Worm (Caenorhabditis elegans) whole organism, L3 larva: ENCODE results near the gene K01A12.3.

ENCODE experiments used
- R02D3.7 ChIP-seq: fragments of 150-350 bp; optimal IDR thresholded peaks from 2 replicates; lab custom pipeline; 2014; ENCODE audit warnings: missing biosample characterization, missing genetic modification characterization
- ZK546.5 ChIP-seq: sonication (generic microtip); optimal IDR thresholded peaks from 2 replicates; lab custom pipeline; 2017; ENCODE audit warnings: missing biosample characterization, missing genetic modification characterization
- aly-2 ChIP-seq: fragments of 150-350 bp; optimal IDR thresholded peaks from 2 replicates; lab custom pipeline; 2014; ENCODE audit warnings: missing biosample characterization, missing genetic modification characterization
- ama-1 ChIP-seq: fragments of 150-350 bp; optimal IDR thresholded peaks from 2 replicates; lab custom pipeline; 2018
- ceh-82 ChIP-seq: fragments of 150-350 bp; optimal IDR thresholded peaks from 2 replicates; lab custom pipeline; 2014; ENCODE audit warnings: missing biosample characterization, missing genetic modification characterization
- daf-12 ChIP-seq: fragments of 150-350 bp; optimal IDR thresholded peaks from 2 replicates; lab custom pipeline; 2014; ENCODE audit warnings: missing biosample characterization, missing genetic modification reagents, missing genetic modification characterization
- egl-27 ChIP-seq: sonication (generic microtip); optimal IDR thresholded peaks from 4 replicates; lab custom pipeline; 2017; ENCODE audit warnings: missing biosample characterization, missing genetic modification reagents, missing genetic modification characterization
- elt-1 ChIP-seq: fragments of 150-350 bp; optimal IDR thresholded peaks from 2 replicates; lab custom pipeline; 2014; ENCODE audit warnings: missing biosample characterization, missing genetic modification characterization
- elt-2 ChIP-seq: sonication (generic microtip); optimal IDR thresholded peaks from 2 replicates; lab custom pipeline; 2016; ENCODE audit warnings: missing genetic modification reagents, mild to moderate bottlenecking, missing genetic modification characterization, missing compliant biosample characterization
- elt-3 ChIP-seq, 3 experiments: fragments of 150-350 bp in 1 of 3; sonication (generic microtip) in 2 of 3; optimal IDR thresholded peaks; 2 replicates in 2 of 3; 4 replicates in 1 of 3; lab custom pipeline; 2014 to 2017; ENCODE audit warnings: missing biosample characterization in 3 of 3, missing genetic modification characterization in 3 of 3
- fkh-2 ChIP-seq: fragments of 150-350 bp; optimal IDR thresholded peaks from 2 replicates; lab custom pipeline; 2014; ENCODE audit warnings: missing biosample characterization, missing genetic modification reagents, missing genetic modification characterization
- fos-1 ChIP-seq: fragments of 150-350 bp; optimal IDR thresholded peaks from 2 replicates; lab custom pipeline; 2014; ENCODE audit warnings: missing biosample characterization, missing genetic modification characterization
- hmg-11 ChIP-seq: sonication (generic microtip); optimal IDR thresholded peaks from 2 replicates; lab custom pipeline; 2016; ENCODE audit warnings: missing genetic modification characterization, missing compliant biosample characterization
- jun-1 ChIP-seq: fragments of 150-350 bp; optimal IDR thresholded peaks from 2 replicates; lab custom pipeline; 2014; ENCODE audit warnings: missing biosample characterization, missing genetic modification reagents, missing genetic modification characterization
- lin-15B ChIP-seq: fragments of 150-350 bp; optimal IDR thresholded peaks from 2 replicates; lab custom pipeline; 2014; ENCODE audit warnings: missing biosample characterization, missing genetic modification characterization
- lin-39 ChIP-seq: fragments of 150-350 bp; optimal IDR thresholded peaks from 2 replicates; lab custom pipeline; 2018; ENCODE audit warnings: missing biosample characterization, missing genetic modification reagents, missing genetic modification characterization
- lsy-12 ChIP-seq: sonication (generic microtip); optimal IDR thresholded peaks from 2 replicates; lab custom pipeline; 2016; ENCODE audit warnings: mild to moderate bottlenecking, missing genetic modification characterization, missing compliant biosample characterization
- mml-1 ChIP-seq: fragments of 150-350 bp; sonication (generic microtip); optimal IDR thresholded peaks from 3 replicates; lab custom pipeline; 2014; ENCODE audit warnings: missing biosample characterization, missing genetic modification characterization
- nfya-1 ChIP-seq: sonication (generic microtip); optimal IDR thresholded peaks from 2 replicates; lab custom pipeline; 2017; ENCODE audit warnings: missing genetic modification characterization, mild to moderate bottlenecking, missing compliant biosample characterization, antibody characterized with exemption, moderate library complexity; ENCODE audit not compliant: insufficient read depth
- nhr-23 ChIP-seq: fragments of 150-350 bp; optimal IDR thresholded peaks from 2 replicates; lab custom pipeline; 2014; ENCODE audit warnings: missing biosample characterization, missing genetic modification reagents, missing genetic modification characterization
- nhr-237 ChIP-seq: fragments of 150-350 bp; optimal IDR thresholded peaks from 2 replicates; lab custom pipeline; 2014; ENCODE audit warnings: missing biosample characterization, missing genetic modification characterization
- nhr-28 ChIP-seq: fragments of 150-350 bp; optimal IDR thresholded peaks from 2 replicates; lab custom pipeline; 2014; ENCODE audit warnings: missing biosample characterization, missing genetic modification characterization
- nhr-43 ChIP-seq: sonication (generic microtip); optimal IDR thresholded peaks from 2 replicates; lab custom pipeline; 2016; ENCODE audit warnings: mild to moderate bottlenecking, missing genetic modification characterization, missing compliant biosample characterization; ENCODE audit not compliant: poor library complexity, severe bottlenecking
- nhr-76 ChIP-seq: fragments of 150-350 bp; sonication (generic microtip); optimal IDR thresholded peaks from 5 replicates; lab custom pipeline; 2014; ENCODE audit warnings: missing biosample characterization, missing genetic modification characterization
- nhr-77 ChIP-seq: fragments of 150-350 bp; optimal IDR thresholded peaks from 2 replicates; lab custom pipeline; 2014; ENCODE audit warnings: missing biosample characterization, missing genetic modification characterization
- pha-4 ChIP-seq: fragments of 150-350 bp; optimal IDR thresholded peaks from 2 replicates; lab custom pipeline; 2014; ENCODE audit warnings: missing biosample characterization, missing genetic modification reagents, missing genetic modification characterization
- pqm-1 ChIP-seq: fragments of 150-350 bp; optimal IDR thresholded peaks from 2 replicates; lab custom pipeline; 2017; ENCODE audit warnings: missing biosample characterization, missing genetic modification characterization, inconsistent platforms
- sea-2 ChIP-seq: fragments of 150-350 bp; sonication (generic microtip); optimal IDR thresholded peaks from 4 replicates; lab custom pipeline; 2014; ENCODE audit warnings: missing biosample characterization, missing genetic modification reagents, missing genetic modification characterization
- skn-1 ChIP-seq: fragments of 150-350 bp; optimal IDR thresholded peaks from 2 replicates; lab custom pipeline; 2014; ENCODE audit warnings: missing biosample characterization, missing genetic modification characterization
- snpc-4 ChIP-seq: fragments of 150-350 bp; optimal IDR thresholded peaks from 2 replicates; lab custom pipeline; 2014; ENCODE audit warnings: missing biosample characterization, missing genetic modification characterization
- tbx-2 ChIP-seq: sonication (generic microtip); optimal IDR thresholded peaks from 2 replicates; lab custom pipeline; 2016; ENCODE audit warnings: mild to moderate bottlenecking, missing genetic modification characterization, missing compliant biosample characterization
- unc-62 ChIP-seq: fragments of 150-350 bp; sonication (generic microtip); optimal IDR thresholded peaks from 4 replicates; lab custom pipeline; 2014; ENCODE audit warnings: missing biosample characterization, missing genetic modification reagents, missing genetic modification characterization
- zag-1 ChIP-seq: fragments of 150-350 bp; optimal IDR thresholded peaks from 2 replicates; lab custom pipeline; 2014; ENCODE audit warnings: missing biosample characterization, missing genetic modification characterization
- ztf-4 ChIP-seq: fragments of 150-350 bp; optimal IDR thresholded peaks from 2 replicates; lab custom pipeline; 2014; ENCODE audit warnings: missing biosample characterization, missing genetic modification characterization

The K01A12.3 gene

ce11 chrX:8581447-8581846, 43.5 kb downstream of the K01A12.3 start, which contains the start of gene F18E9.8:
F18E9.8 (minus strand) TSS chrX:8581547.
- TF ChIP-seq snpc-4 (tag; lab: Kevin White, UChicago) (no peak), elt-2 (tag; lab: Kevin White, UChicago) (no peak), sea-2 (no peak), fkh-2 (tag; lab: Kevin White, UChicago) (no peak), ztf-4 (no peak), nhr-28 (tag; lab: Kevin White, UChicago) (no peak), hmg-11 (no peak), lin-39 (tag; lab: Kevin White, UChicago) (no peak), nhr-43 (tag; lab: Kevin White, UChicago) (no peak), nhr-76 (tag; lab: Kevin White, UChicago) (no peak), ZK546.5 (no peak), aly-2 (no peak), lin-15B (no peak), jun-1 (tag; lab: Kevin White, UChicago) (no peak), ama-1 (lab: Kevin White, UChicago) (no peak), daf-12 (tag; lab: Kevin White, UChicago) (no peak), ceh-82 (tag; lab: Kevin White, UChicago) (no peak)
- TF ChIP-seq, all 47 proteins: peak for 0

ce11 chrX:8580217-8580616, 44.8 kb downstream of the K01A12.3 start, which contains the start of gene F18E9.4:
F18E9.4 (plus strand) TSS chrX:8580517.
- TF ChIP-seq egl-27 (no peak), elt-1 (no peak), fkh-2 (tag; lab: Kevin White, UChicago) (no peak), jun-1 (tag; lab: Kevin White, UChicago) (no peak), zag-1 (no peak), skn-1 (no peak), snpc-4 (tag; lab: Kevin White, UChicago) (no peak), nhr-77 (tag; lab: Kevin White, UChicago) (no peak), pha-4 (no peak), mml-1 (no peak), pqm-1 (no peak), daf-12 (tag; lab: Kevin White, UChicago) (no peak), nfya-1 (tag; lab: Kevin White, UChicago) (no peak), elt-3 (tag; optimal IDR thresholded peaks at IDR 0.05; lab: Kevin White, UChicago) (no peak), nhr-237 (tag; lab: Kevin White, UChicago) (no peak), tbx-2 (tag; lab: Kevin White, UChicago) (no peak), fos-1 (no peak), lsy-12 (no peak), unc-62 (GFP tag; lab: Kevin White, UChicago) (no peak), sea-2 (no peak)

- TF ChIP-seq R02D3.7 = no peak
- TF ChIP-seq snpc-4 (tag; lab: Kevin White, UChicago) = no peak
- TF ChIP-seq lin-15B = no peak
- no peak for TF ChIP-seq nhr-23 (tag; lab: Kevin White, UChicago)
- no peak for TF ChIP-seq elt-2 (tag; lab: Kevin White, UChicago)
- TF ChIP-seq ceh-82 (tag; lab: Kevin White, UChicago) = no peak
- no peak for TF ChIP-seq nfya-1 (tag; lab: Kevin White, UChicago)
These were observed 53.9 kb downstream of the K01A12.3 start, which contains the start of gene jmjd-3.1 for ce11 chrX:8570997-8571517. jmjd-3.1 (plus strand) TSS chrX:8571047.
